Worm (Caenorhabditis elegans): ENCODE measurements around the gene T28D6.3.

T28D6.3 gene

DNA sequence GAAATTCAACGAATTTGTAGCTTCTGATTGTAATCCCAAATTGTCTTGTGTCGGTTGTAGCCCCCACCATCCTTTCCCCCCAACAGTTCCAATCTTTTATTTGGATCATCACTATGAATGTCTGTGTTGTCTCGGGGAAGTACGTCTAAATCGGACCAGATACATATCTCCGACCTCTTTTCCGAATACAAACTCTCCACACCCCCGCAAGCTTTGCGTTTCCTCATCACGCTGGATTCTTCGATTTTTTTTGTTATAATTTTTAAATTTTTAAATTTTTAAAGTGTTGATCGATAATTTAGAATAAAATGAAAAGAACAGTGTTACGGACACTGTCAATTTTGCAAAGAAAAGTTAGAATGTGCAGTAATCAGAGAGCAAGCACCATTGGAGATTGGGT, 15.4 kb downstream of the T28D6.3 start, which contains the start of gene subs-4:
Gene subs-4, plus strand, starts transcription at position 301 of the 400 bp plus-strand sequence.
- no peak for TF ChIP-seq flh-1 (GFP tag; optimal IDR thresholded peaks at IDR 0.05)
- no peak for TF ChIP-seq unc-120 (tag; optimal IDR thresholded peaks at IDR 0.05; ENCODE audit: poor library complexity, severe bottlenecking)
- no peak for TF ChIP-seq bed-3 (GFP tag; optimal IDR thresholded peaks at IDR 0.05)
- no peak for TF ChIP-seq mep-1 (tag; optimal IDR thresholded peaks at IDR 0.05)
- TF ChIP-seq zip-8 (tag; optimal IDR thresholded peaks at IDR 0.05): no peak
- TF ChIP-seq elt-1 (tag; optimal IDR thresholded peaks at IDR 0.05; ENCODE audit: borderline replicate concordance, insufficient read depth): peak; percentile 47

DNA sequence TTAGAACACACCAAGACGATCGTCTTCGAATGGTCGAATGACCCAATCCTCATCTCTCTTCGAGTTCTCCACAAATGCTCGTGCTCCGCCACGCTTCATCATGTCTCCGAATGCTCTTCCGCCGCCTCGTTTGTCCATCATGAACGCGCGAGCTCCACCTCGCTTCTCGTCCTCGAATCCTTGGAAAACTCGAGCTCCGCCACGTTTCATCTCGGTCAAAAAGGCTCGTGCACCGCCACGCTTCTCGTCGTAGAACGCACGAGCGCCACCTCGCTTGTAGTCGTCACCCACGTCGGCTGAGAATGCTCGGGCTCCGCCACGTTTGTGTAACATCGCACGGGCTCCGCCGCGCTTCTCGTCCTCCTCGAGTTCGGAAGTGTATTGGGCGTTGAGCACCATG, 22.8 kb downstream of the T28D6.3 start:
- TF ChIP-seq unc-120 (tag; optimal IDR thresholded peaks at IDR 0.05; ENCODE audit: poor library complexity, severe bottlenecking) (no peak), ham-2 (GFP tag; optimal IDR thresholded peaks at IDR 0.05) (no peak), lin-32 (GFP tag; optimal IDR thresholded peaks at IDR 0.05) (no peak), nhr-76 (tag; optimal IDR thresholded peaks at IDR 0.05) (no peak), pha-4 (tag; optimal IDR thresholded peaks at IDR 0.05) (no peak), unc-62 (GFP tag; optimal IDR thresholded peaks at IDR 0.05) (no peak), sem-2 (GFP tag; optimal IDR thresholded peaks at IDR 0.05) (no peak), ces-1 (GFP tag; optimal IDR thresholded peaks at IDR 0.05) (no peak), cnd-1 (tag; optimal IDR thresholded peaks at IDR 0.05) (no peak), drap-1 (GFP tag; optimal IDR thresholded peaks at IDR 0.05) (no peak), nhr-28 (tag; optimal IDR thresholded peaks at IDR 0.05) (no peak), blmp-1 (tag; optimal IDR thresholded peaks at IDR 0.05) (no peak)

DNA sequence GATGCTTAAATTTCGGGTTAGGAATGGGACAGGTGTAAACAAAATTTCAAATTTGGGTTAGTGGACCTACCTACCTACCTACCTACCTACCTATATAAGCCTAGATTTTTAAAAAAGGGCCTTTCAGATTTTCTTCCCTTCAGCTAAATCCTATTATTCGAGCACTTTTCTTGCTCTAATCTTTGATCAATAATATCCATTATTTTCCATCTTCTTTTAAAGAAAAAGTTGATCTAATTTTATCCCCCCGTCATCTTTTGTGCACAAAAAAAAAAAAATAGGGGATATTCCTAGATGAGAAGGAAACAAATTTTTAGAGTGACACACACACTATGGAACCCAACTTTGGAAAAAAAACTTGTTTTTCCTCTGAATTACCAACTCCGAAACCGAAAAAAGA, 24.3 kb downstream of the T28D6.3 start:
- TF ChIP-seq ces-1 (GFP tag; optimal IDR thresholded peaks at IDR 0.05): peak; percentile 55
- TF ChIP-seq M03D4.4 (tag; optimal IDR thresholded peaks at IDR 0.05): no peak

DNA sequence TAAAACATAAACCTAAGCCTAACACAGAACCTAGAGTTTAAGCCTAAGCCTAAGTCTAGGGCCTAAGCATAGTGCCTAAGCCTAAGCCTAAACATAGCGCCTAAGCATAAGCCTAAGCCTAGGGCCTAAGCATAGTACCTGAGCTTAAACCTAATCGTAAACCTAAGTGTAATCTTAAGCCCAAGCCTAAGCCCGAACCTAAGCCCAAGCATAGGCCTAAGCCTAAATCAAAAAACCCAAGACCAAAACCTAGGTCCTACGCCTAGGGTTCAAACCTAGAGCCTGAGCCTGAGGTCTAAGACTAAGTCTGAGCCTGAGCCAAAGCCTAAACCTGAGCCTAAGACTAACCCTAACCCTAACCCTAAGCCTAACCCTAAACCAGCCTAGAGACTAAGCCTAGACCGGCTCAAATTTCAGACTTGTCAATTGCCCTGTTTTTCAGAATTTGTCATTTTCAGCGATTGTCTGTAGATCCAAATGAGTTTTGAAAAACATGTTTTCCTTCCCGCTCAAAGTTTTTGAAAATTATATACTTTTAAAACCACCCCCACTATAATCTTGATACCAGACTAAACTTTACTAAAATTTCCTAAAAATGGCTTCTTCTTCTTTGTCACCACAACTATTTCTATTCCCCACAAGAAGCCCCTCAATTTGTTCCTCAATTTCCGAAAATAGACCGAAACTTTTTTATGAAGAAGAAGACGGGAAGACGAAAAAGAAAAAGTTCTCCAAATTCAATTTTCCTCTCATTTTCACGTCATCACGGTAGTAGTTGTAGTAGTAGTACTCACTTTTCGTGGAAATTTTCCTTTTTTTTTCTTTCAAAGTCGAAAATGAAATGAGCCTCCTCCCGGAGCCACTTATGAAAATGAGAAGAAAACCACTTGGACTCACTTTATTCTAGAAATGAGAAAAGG, 25.3 kb downstream of the T28D6.3 start:
- TF ChIP-seq ces-1 (GFP tag; optimal IDR thresholded peaks at IDR 0.05): peak; percentile 65
- TF ChIP-seq lin-13 (tag; optimal IDR thresholded peaks at IDR 0.05): no peak

DNA sequence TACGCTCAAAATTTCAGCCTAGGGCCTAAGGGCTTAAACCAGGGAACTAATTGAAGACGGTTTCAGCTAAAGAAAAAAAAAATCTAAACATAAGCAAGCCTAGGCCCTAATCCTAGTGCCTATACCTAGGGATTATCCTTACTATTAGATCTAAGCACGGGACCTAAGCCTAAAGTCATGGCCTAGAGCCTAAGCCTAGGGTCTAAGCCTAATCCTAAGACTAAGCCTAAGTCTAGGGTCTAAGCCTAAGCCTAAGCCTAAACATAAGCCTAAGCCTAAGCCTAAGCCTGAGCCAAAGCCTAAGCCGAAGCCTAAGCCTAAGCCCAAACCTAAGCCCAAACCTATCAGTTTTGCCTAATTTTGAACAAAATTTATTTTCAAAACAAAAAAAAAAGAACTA, 26.2 kb downstream of the T28D6.3 start:
- TF ChIP-seq zip-8 (tag; optimal IDR thresholded peaks at IDR 0.05) (no peak), tbx-8 (GFP tag; optimal IDR thresholded peaks at IDR 0.05) (no peak), ceh-43 (GFP tag; optimal IDR thresholded peaks at IDR 0.05) (no peak), pha-4 (tag; optimal IDR thresholded peaks at IDR 0.05) (no peak)

DNA sequence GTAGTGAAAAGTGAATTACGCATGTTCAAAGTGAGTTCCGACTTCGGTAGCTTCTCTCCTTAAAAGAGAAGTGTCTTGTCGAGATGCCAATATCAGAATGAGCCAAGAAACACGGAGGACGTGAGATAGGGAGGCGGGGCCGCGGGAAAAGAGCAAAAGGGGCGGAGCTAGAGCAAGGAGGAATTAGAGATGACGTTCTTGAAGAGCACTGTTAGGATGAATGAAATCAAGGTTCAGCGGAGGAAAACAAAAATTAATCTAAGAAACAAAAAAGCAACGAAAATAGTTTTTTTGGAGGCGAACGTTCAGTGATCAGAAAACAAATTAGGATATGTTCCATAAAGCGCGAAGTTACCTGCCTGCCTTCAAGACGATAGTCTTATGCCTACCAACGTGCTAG, 26.6 kb downstream of the T28D6.3 start, which contains the start of gene nlp-21:
Gene nlp-21, minus strand, starts transcription at position 101 of the 400 bp plus-strand sequence.
- TF ChIP-seq cnd-1 (tag; optimal IDR thresholded peaks at IDR 0.05): no peak
- no peak for TF ChIP-seq ztf-11 (tag; optimal IDR thresholded peaks at IDR 0.05)
- no peak for TF ChIP-seq pha-4 (tag; optimal IDR thresholded peaks at IDR 0.05)
- TF ChIP-seq unc-62 (GFP tag; optimal IDR thresholded peaks at IDR 0.05): no peak
- no peak for TF ChIP-seq unc-120 (tag; optimal IDR thresholded peaks at IDR 0.05; ENCODE audit: poor library complexity, severe bottlenecking)
- no peak for TF ChIP-seq bed-3 (GFP tag; optimal IDR thresholded peaks at IDR 0.05)
- no peak for TF ChIP-seq flh-1 (GFP tag; optimal IDR thresholded peaks at IDR 0.05)
- no peak for TF ChIP-seq nhr-237 (tag; optimal IDR thresholded peaks at IDR 0.05)
- no peak for TF ChIP-seq lin-13 (tag; optimal IDR thresholded peaks at IDR 0.05)
- TF ChIP-seq elt-3 (tag; optimal IDR thresholded peaks at IDR 0.05): no peak
- no peak for TF ChIP-seq zip-8 (tag; optimal IDR thresholded peaks at IDR 0.05)
- no peak for TF ChIP-seq blmp-1 (tag; optimal IDR thresholded peaks at IDR 0.05)
- TF ChIP-seq ceh-39 (tag; optimal IDR thresholded peaks at IDR 0.05): no peak
- TF ChIP-seq mab-5 (tag; optimal IDR thresholded peaks at IDR 0.05): no peak
- TF ChIP-seq mep-1 (tag; optimal IDR thresholded peaks at IDR 0.05): no peak
- TF ChIP-seq mls-2 (tag; optimal IDR thresholded peaks at IDR 0.05): no peak
- TF ChIP-seq elt-1 (tag; optimal IDR thresholded peaks at IDR 0.05; ENCODE audit: borderline replicate concordance, insufficient read depth): no peak

All from whole organism, mixed stage, embryonic.